Worm (Caenorhabditis elegans) whole organism, dauer: ENCODE data around the gene C08D8.1.

Experiments used
- unc-62 ChIP-seq: sonication (generic microtip); optimal IDR thresholded peaks from 2 replicates; lab custom pipeline; 2017; ENCODE audit warnings: missing biosample characterization, missing genetic modification reagents, missing genetic modification characterization

The C08D8.1 gene

ce11 chrV:8345436-8345835, at the start of gene C08D8.1:
Gene C08D8.1 (plus strand): TSS chrV:8345759.
- no peak for TF ChIP-seq unc-62 (GFP tag; lab: Kevin White, UChicago)

- no peak for TF ChIP-seq unc-62 (GFP tag; lab: Kevin White, UChicago)
These were observed 49.7 kb upstream of the C08D8.1 start, which contains the start of gene smex-1 for ce11 chrV:8295866-8296265. Gene smex-1 (minus strand): TSS chrV:8295966.

ce11 chrV:8297504-8297903, 48.1 kb upstream of the C08D8.1 start, which contains the start of gene W02D7.4:
Gene W02D7.4 (minus strand): TSS chrV:8297604.
- TF ChIP-seq unc-62 (GFP tag; lab: Kevin White, UChicago): no peak

- TF ChIP-seq unc-62 (GFP tag; lab: Kevin White, UChicago): no peak
These were observed 46.2 kb upstream of the C08D8.1 start, which contains the start of gene W02D7.5 for ce11 chrV:8299191-8299854. Gene W02D7.5 (minus strand): TSS chrV:8299241.

- no peak for TF ChIP-seq unc-62 (GFP tag; lab: Kevin White, UChicago)
These were observed 44.5 kb upstream of the C08D8.1 start, which contains the start of gene W02D7.6 for ce11 chrV:8300935-8301535. Gene W02D7.6 (minus strand): TSS chrV:8301507.

ce11 chrV:8302522-8302921, 43.0 kb upstream of the C08D8.1 start, which contains the start of gene sel-9:
Gene sel-9 (minus strand): TSS chrV:8302580.
- no peak for TF ChIP-seq unc-62 (GFP tag; lab: Kevin White, UChicago)

- TF ChIP-seq unc-62 (GFP tag; lab: Kevin White, UChicago): no peak
These were observed 40.9 kb upstream of the C08D8.1 start, which contains the start of gene W02D7.11 for ce11 chrV:8304461-8305195. Gene W02D7.11 (minus strand): TSS chrV:8304511.

- no peak for TF ChIP-seq unc-62 (GFP tag; lab: Kevin White, UChicago)
These were observed 39.6 kb upstream of the C08D8.1 start for ce11 chrV:8305940-8306339.

ce11 chrV:8306366-8306765, 39.2 kb upstream of the C08D8.1 start, which contains the start of gene W02D7.8:
Gene W02D7.8 (minus strand): TSS chrV:8306466.
- no peak for TF ChIP-seq unc-62 (GFP tag; lab: Kevin White, UChicago)

ce11 chrV:8307013-8307412, 38.5 kb upstream of the C08D8.1 start:
- no peak for TF ChIP-seq unc-62 (GFP tag; lab: Kevin White, UChicago)

- no peak for TF ChIP-seq unc-62 (GFP tag; lab: Kevin White, UChicago)
These were observed 37.9 kb upstream of the C08D8.1 start, which contains the start of gene clec-218 for ce11 chrV:8307681-8308080. Gene clec-218 (plus strand): TSS chrV:8307942.

- TF ChIP-seq unc-62 (GFP tag; lab: Kevin White, UChicago): no peak
These were observed 34.3 kb upstream of the C08D8.1 start, which contains the start of gene W02D7.12 for ce11 chrV:8311210-8311609. Gene W02D7.12 (plus strand): TSS chrV:8311510.

ce11 chrV:8318135-8318534, 27.4 kb upstream of the C08D8.1 start, which contains the start of gene clec-219:
Gene clec-219 (plus strand): TSS chrV:8318435.
- TF ChIP-seq unc-62 (GFP tag; lab: Kevin White, UChicago): no peak

- no peak for TF ChIP-seq unc-62 (GFP tag; lab: Kevin White, UChicago)
These were observed 22.0 kb upstream of the C08D8.1 start for ce11 chrV:8323545-8323944.

ce11 chrV:8325906-8326305, 19.7 kb upstream of the C08D8.1 start:
- no peak for TF ChIP-seq unc-62 (GFP tag; lab: Kevin White, UChicago)

- no peak for TF ChIP-seq unc-62 (GFP tag; lab: Kevin White, UChicago)
These were observed 18.5 kb upstream of the C08D8.1 start for ce11 chrV:8327080-8327479.
